Fruit fly (Drosophila melanogaster) whole organism, embryonic: ENCODE measurements around the gene Pph13.

Source experiments
- Atf6 ChIP-seq: fragments of 200-800 bp; sonication (Bioruptor generic); IDR thresholded peaks from 2 replicates; pipeline ENCODE4 v1.3.6; 2022; ENCODE audit warnings: missing biosample characterization, missing genetic modification characterization
- CG12236 ChIP-seq: fragments of 200-800 bp; sonication (Bioruptor generic); optimal IDR thresholded peaks from 2 replicates; lab custom pipeline; 2016; ENCODE audit warnings: missing biosample characterization, missing genetic modification characterization
- CG1529 ChIP-seq: fragments of 200-800 bp; sonication (Bioruptor generic); optimal IDR thresholded peaks from 3 replicates; lab custom pipeline; 2018; ENCODE audit warnings: missing biosample characterization, missing genetic modification characterization
- CG16779 ChIP-seq: fragments of 200-800 bp; sonication (Bioruptor generic); IDR thresholded peaks from 2 replicates; pipeline ENCODE4 v1.3.6; 2022; ENCODE audit warnings: missing biosample characterization, missing genetic modification characterization
- CG17802 ChIP-seq: fragments of 200-800 bp; sonication (Bioruptor generic); optimal IDR thresholded peaks from 2 replicates; lab custom pipeline; 2018; ENCODE audit warnings: missing biosample characterization, mild to moderate bottlenecking, missing genetic modification characterization, moderate library complexity
- CG1792 ChIP-seq: fragments of 200-800 bp; sonication (Bioruptor generic); optimal IDR thresholded peaks from 2 replicates; lab custom pipeline; 2016; ENCODE audit warnings: missing biosample characterization, missing genetic modification characterization
- CG18476 ChIP-seq: fragments of 200-800 bp; sonication (Bioruptor generic); optimal IDR thresholded peaks from 2 replicates; lab custom pipeline; 2016; ENCODE audit warnings: missing biosample characterization, mild to moderate bottlenecking, missing genetic modification characterization
- CG31224 ChIP-seq: fragments of 200-800 bp; sonication (Bioruptor generic); IDR thresholded peaks from 2 replicates; pipeline ENCODE4 v1.3.6; 2022; ENCODE audit warnings: missing biosample characterization, missing genetic modification characterization
- CG3281 ChIP-seq: fragments of 200-800 bp; sonication (Bioruptor generic); optimal IDR thresholded peaks from 3 replicates; lab custom pipeline; 2017; ENCODE audit warnings: missing biosample characterization, mild to moderate bottlenecking, missing genetic modification characterization
- CG33213 ChIP-seq: fragments of 200-800 bp; sonication (Bioruptor generic); optimal IDR thresholded peaks from 3 replicates; lab custom pipeline; 2016; ENCODE audit warnings: missing biosample characterization, missing genetic modification characterization
- CG33557 ChIP-seq: fragments of 200-800 bp; sonication (Bioruptor generic); optimal IDR thresholded peaks from 2 replicates; lab custom pipeline; 2019; ENCODE audit warnings: missing biosample characterization, mild to moderate bottlenecking, missing genetic modification characterization, moderate library complexity
- CG3847 ChIP-seq: fragments of 200-800 bp; sonication (Bioruptor generic); IDR thresholded peaks from 2 replicates; pipeline ENCODE4 v1.3.6; 2022; ENCODE audit warnings: missing biosample characterization, missing genetic modification characterization
- CG4820 ChIP-seq: fragments of 200-800 bp; sonication (Bioruptor generic); optimal IDR thresholded peaks from 3 replicates; lab custom pipeline; 2016; ENCODE audit warnings: missing biosample characterization, missing genetic modification characterization
- CG5180 ChIP-seq: fragments of 200-800 bp; sonication (Bioruptor generic); optimal IDR thresholded peaks from 3 replicates; lab custom pipeline; 2017; ENCODE audit warnings: missing biosample characterization, missing genetic modification characterization, mild to moderate bottlenecking, moderate library complexity, missing genetic modification reagents
- CG6272 ChIP-seq: fragments of 200-800 bp; sonication (Bioruptor generic); IDR thresholded peaks from 2 replicates; pipeline ENCODE4 v1.3.6; 2022; ENCODE audit warnings: missing biosample characterization, missing genetic modification characterization
- CG7987 ChIP-seq: fragments of 200-800 bp; sonication (Bioruptor generic); optimal IDR thresholded peaks from 2 replicates; lab custom pipeline; 2018; ENCODE audit warnings: missing biosample characterization, mild to moderate bottlenecking, missing genetic modification characterization, moderate library complexity
- CG9437 ChIP-seq: fragments of 200-800 bp; sonication (Bioruptor generic); optimal IDR thresholded peaks from 2 replicates; lab custom pipeline; 2018; ENCODE audit warnings: missing biosample characterization, mild to moderate bottlenecking, missing genetic modification characterization
- CG9817 ChIP-seq: fragments of 200-800 bp; sonication (Bioruptor generic); optimal IDR thresholded peaks from 2 replicates; lab custom pipeline; 2018; ENCODE audit warnings: missing biosample characterization, mild to moderate bottlenecking, missing genetic modification characterization, moderate library complexity
- CrebB ChIP-seq: fragments of 200-800 bp; sonication (Bioruptor generic); optimal IDR thresholded peaks from 3 replicates; lab custom pipeline; 2018; ENCODE audit warnings: missing biosample characterization, mild to moderate bottlenecking, missing genetic modification characterization
- Doc2 ChIP-seq: fragments of 200-800 bp; sonication (Bioruptor generic); IDR thresholded peaks from 2 replicates; pipeline ENCODE4 v1.3.6; 2022; ENCODE audit warnings: missing biosample characterization, missing genetic modification characterization
- Elba2 ChIP-seq: fragments of 200-800 bp; sonication (Bioruptor generic); optimal IDR thresholded peaks from 3 replicates; lab custom pipeline; 2016; ENCODE audit warnings: missing biosample characterization, missing genetic modification characterization
- Fer2 ChIP-seq: fragments of 200-800 bp; sonication (Bioruptor generic); optimal IDR thresholded peaks from 2 replicates; lab custom pipeline; 2018; ENCODE audit warnings: missing biosample characterization, mild to moderate bottlenecking, missing genetic modification characterization, moderate library complexity
- Hmx ChIP-seq: fragments of 200-800 bp; sonication (Bioruptor generic); optimal IDR thresholded peaks from 2 replicates; lab custom pipeline; 2016; ENCODE audit warnings: missing biosample characterization, missing genetic modification characterization
- Jarid2 ChIP-seq: fragments of 200-800 bp; sonication (Bioruptor generic); optimal IDR thresholded peaks from 3 replicates; lab custom pipeline; 2017; ENCODE audit warnings: mild to moderate bottlenecking, missing biosample characterization, missing genetic modification reagents, missing genetic modification characterization
- Nf-YC ChIP-seq: fragments of 200-800 bp; optimal IDR thresholded peaks from 3 replicates; lab custom pipeline; 2019; ENCODE audit warnings: missing biosample characterization, mild to moderate bottlenecking, missing genetic modification characterization, moderate library complexity
- Ravus ChIP-seq: fragments of 200-800 bp; sonication (Bioruptor generic); IDR thresholded peaks from 2 replicates; pipeline ENCODE4 v1.3.6; 2022; ENCODE audit warnings: missing biosample characterization, missing genetic modification characterization
- Six4 ChIP-seq: fragments of 200-800 bp; sonication (Bioruptor generic); optimal IDR thresholded peaks from 2 replicates; lab custom pipeline; 2016; ENCODE audit warnings: missing biosample characterization, missing genetic modification characterization
- Xbp1 ChIP-seq: fragments of 200-800 bp; sonication (Bioruptor generic); optimal IDR thresholded peaks from 3 replicates; lab custom pipeline; 2016; ENCODE audit warnings: missing biosample characterization, mild to moderate bottlenecking, missing genetic modification characterization
- bab2 ChIP-seq: fragments of 200-800 bp; sonication (Bioruptor generic); optimal IDR thresholded peaks from 2 replicates; lab custom pipeline; 2016; ENCODE audit warnings: missing biosample characterization, missing genetic modification characterization
- crol ChIP-seq: fragments of 200-800 bp; sonication (Bioruptor generic); IDR thresholded peaks from 2 replicates; pipeline ENCODE4 v1.3.6; 2022; ENCODE audit warnings: missing biosample characterization, missing genetic modification characterization
- danr ChIP-seq: fragments of 200-800 bp; sonication (Bioruptor generic); IDR thresholded peaks from 2 replicates; pipeline ENCODE4 v1.3.6; 2022; ENCODE audit warnings: missing biosample characterization, missing genetic modification characterization
- dati ChIP-seq: fragments of 200-800 bp; sonication (Bioruptor generic); IDR thresholded peaks from 2 replicates; pipeline ENCODE4 v1.3.6; 2022; ENCODE audit warnings: missing biosample characterization, missing genetic modification characterization
- exex ChIP-seq: fragments of 200-800 bp; sonication (Bioruptor generic); optimal IDR thresholded peaks from 4 replicates; lab custom pipeline; 2018; ENCODE audit warnings: missing biosample characterization, mild to moderate bottlenecking, missing genetic modification characterization, moderate library complexity
- gcm ChIP-seq: fragments of 200-800 bp; sonication (Bioruptor generic); optimal IDR thresholded peaks from 2 replicates; lab custom pipeline; 2019; ENCODE audit warnings: missing biosample characterization, mild to moderate bottlenecking, missing genetic modification characterization, moderate library complexity
- hbn ChIP-seq: fragments of 200-800 bp; sonication (Bioruptor generic); IDR thresholded peaks from 2 replicates; pipeline ENCODE4 v1.3.6; 2022; ENCODE audit warnings: missing biosample characterization, missing genetic modification characterization; ENCODE audit not compliant: partially characterized antibody
- inv ChIP-seq: fragments of 200-800 bp; sonication (Bioruptor generic); IDR thresholded peaks from 2 replicates; pipeline ENCODE4 v1.3.6; 2022; ENCODE audit warnings: missing biosample characterization, missing genetic modification characterization; ENCODE audit not compliant: partially characterized antibody
- ken ChIP-seq: fragments of 200-800 bp; sonication (Bioruptor generic); IDR thresholded peaks from 3 replicates; pipeline ENCODE4 v1.3.6; 2022; ENCODE audit warnings: missing biosample characterization, missing genetic modification characterization
- lbe ChIP-seq: fragments of 200-800 bp; sonication (Bioruptor generic); optimal IDR thresholded peaks from 2 replicates; lab custom pipeline; 2016; ENCODE audit warnings: missing biosample characterization, mild to moderate bottlenecking, missing genetic modification characterization
- mld ChIP-seq: fragments of 200-800 bp; sonication (Bioruptor generic); IDR thresholded peaks from 3 replicates; pipeline ENCODE4 v1.3.6; 2022; ENCODE audit warnings: missing biosample characterization, missing genetic modification characterization; ENCODE audit not compliant: partially characterized antibody
- oc ChIP-seq: fragments of 200-800 bp; sonication (Bioruptor generic); optimal IDR thresholded peaks from 2 replicates; lab custom pipeline; 2018; ENCODE audit warnings: missing biosample characterization, mild to moderate bottlenecking, missing genetic modification characterization, moderate library complexity
- p53 ChIP-seq: fragments of 200-800 bp; sonication (Bioruptor generic); optimal IDR thresholded peaks from 2 replicates; lab custom pipeline; 2016; ENCODE audit warnings: missing biosample characterization, missing genetic modification characterization
- pros ChIP-seq: fragments of 200-800 bp; sonication (Bioruptor generic); optimal IDR thresholded peaks from 3 replicates; lab custom pipeline; 2019; ENCODE audit warnings: missing biosample characterization, mild to moderate bottlenecking, missing genetic modification characterization, moderate library complexity
- sd ChIP-seq: fragments of 200-800 bp; sonication (Bioruptor generic); optimal IDR thresholded peaks from 3 replicates; lab custom pipeline; 2018; ENCODE audit warnings: missing biosample characterization, mild to moderate bottlenecking, missing genetic modification characterization, moderate library complexity
- sisA ChIP-seq: fragments of 200-800 bp; sonication (Bioruptor generic); IDR thresholded peaks from 2 replicates; pipeline ENCODE4 v1.3.6; 2022; ENCODE audit warnings: missing biosample characterization, missing genetic modification characterization
- slou ChIP-seq: fragments of 200-800 bp; sonication (Bioruptor generic); optimal IDR thresholded peaks from 3 replicates; lab custom pipeline; 2016; ENCODE audit warnings: missing biosample characterization, missing genetic modification characterization
- sr ChIP-seq: fragments of 200-800 bp; sonication (Bioruptor generic); IDR thresholded peaks from 3 replicates; pipeline ENCODE4 v1.3.6; 2022; ENCODE audit warnings: missing biosample characterization, missing genetic modification characterization
- toy ChIP-seq: fragments of 200-800 bp; sonication (Bioruptor generic); IDR thresholded peaks from 2 replicates; pipeline ENCODE4 v1.3.6; 2022; ENCODE audit warnings: missing biosample characterization, missing genetic modification characterization
- wek ChIP-seq: fragments of 200-800 bp; sonication (Bioruptor generic); optimal IDR thresholded peaks from 3 replicates; lab custom pipeline; 2018; ENCODE audit warnings: missing biosample characterization, mild to moderate bottlenecking, missing genetic modification characterization, moderate library complexity
- zen ChIP-seq: fragments of 200-800 bp; sonication (Bioruptor generic); optimal IDR thresholded peaks from 3 replicates; lab custom pipeline; 2018; ENCODE audit warnings: missing biosample characterization, mild to moderate bottlenecking, missing genetic modification characterization, moderate library complexity
- zen2 ChIP-seq: fragments of 200-800 bp; sonication (Bioruptor generic); IDR thresholded peaks from 3 replicates; pipeline ENCODE4 v1.3.6; 2022; ENCODE audit warnings: missing biosample characterization, missing genetic modification characterization; ENCODE audit not compliant: partially characterized antibody

Gene Pph13

dm6 chr2L:540572-541210 lies 36.6 kb upstream of the Pph13 start (continued):
- TF ChIP-seq pros (peak; percentile 93), Elba2 (GFP tag; lab: Kevin White, UChicago) (no peak), CG9817 (tag; lab: Kevin White, UChicago) (no peak), Nf-YC (peak; percentile 56), CG4820 (GFP tag; lab: Kevin White, UChicago) (no peak), Atf6 (GFP tag; lab: Robert Waterston, UW) (no peak), bab2 (GFP tag; lab: Kevin White, UChicago) (peak; percentile 19), CG3847 (GFP tag; lab: Robert Waterston, UW) (peak; percentile 89), ken (GFP tag; lab: Robert Waterston, UW) (no peak), CG6272 (GFP tag; lab: Robert Waterston, UW) (no peak), mld (GFP tag; lab: Robert Waterston, UW) (peak; percentile 66; the same call in 1 of the 3 replicates), oc (tag; lab: Kevin White, UChicago) (peak; percentile 36), Xbp1 (GFP tag; lab: Kevin White, UChicago) (peak; percentile 25), sd (tag; lab: Kevin White, UChicago) (peak; percentile 92), CG9437 (GFP tag; lab: Kevin White, UChicago) (no peak), gcm (GFP tag; lab: Kevin White, UChicago) (peak; percentile 58), Jarid2 (GFP tag; lab: Kevin White, UChicago) (no peak), sisA (no peak), exex (no peak), zen2 (peak; percentile 75; the same call in 2 of the 3 replicates), CG16779 (GFP tag; lab: Robert Waterston, UW) (no peak), zen (tag; lab: Kevin White, UChicago) (no peak), p53 (GFP tag; lab: Kevin White, UChicago) (no peak), Fer2 (no peak), CrebB (tag; lab: Kevin White, UChicago) (peak; percentile 42), crol (GFP tag; lab: Robert Waterston, UW) (no peak), CG1529 (GFP tag; lab: Kevin White, UChicago) (no peak), CG5180 (GFP tag; lab: Kevin White, UChicago) (no peak), Doc2 (no peak), CG1792 (no peak), lbe (GFP tag; lab: Kevin White, UChicago) (no peak), CG17802 (tag; lab: Kevin White, UChicago) (no peak), CG12236 (no peak), toy (GFP tag; lab: Robert Waterston, UW) (no peak), CG18476 (no peak), Hmx (no peak), sr (GFP tag; lab: Robert Waterston, UW) (no peak), CG33213 (GFP tag; lab: Kevin White, UChicago) (peak; percentile 97), dati (GFP tag; lab: Robert Waterston, UW) (no peak), CG33557 (GFP tag; lab: Kevin White, UChicago) (peak; percentile 62), hbn (peak; percentile 54), CG31224 (peak; percentile 100), inv (GFP tag; lab: Robert Waterston, UW) (no peak; the same call in 1 of the 2 replicates), Six4 (GFP tag; lab: Kevin White, UChicago) (no peak), wek (peak; percentile 68), CG7987 (no peak), CG3281 (GFP tag; lab: Kevin White, UChicago) (no peak), slou (GFP tag; lab: Kevin White, UChicago) (no peak), danr (GFP tag; lab: Robert Waterston, UW) (no peak), Ravus (no peak)
